Fruit fly (Drosophila melanogaster) whole organism, embryonic: Measurements from ENCODE around the gene SerRS-m.

Experiments used
- ATbp ChIP-seq: fragments of 200-800 bp; sonication (Bioruptor generic); optimal IDR thresholded peaks from 2 replicates; lab custom pipeline; 2017; ENCODE audit warnings: missing biosample characterization, mild to moderate bottlenecking, missing genetic modification characterization, missing genetic modification reagents
- CG10267 ChIP-seq: fragments of 200-800 bp; sonication (Bioruptor generic); optimal IDR thresholded peaks from 2 replicates; lab custom pipeline; 2018; ENCODE audit warnings: missing biosample characterization, mild to moderate bottlenecking, missing genetic modification characterization, moderate library complexity
- CG10431 ChIP-seq: fragments of 200-800 bp; sonication (Bioruptor generic); optimal IDR thresholded peaks from 3 replicates; lab custom pipeline; 2018; ENCODE audit warnings: missing biosample characterization, mild to moderate bottlenecking, missing genetic modification characterization
- CG12219 ChIP-seq: fragments of 200-800 bp; sonication (Bioruptor generic); optimal IDR thresholded peaks from 3 replicates; lab custom pipeline; 2018; ENCODE audit warnings: missing biosample characterization, mild to moderate bottlenecking, missing genetic modification characterization
- CG1529 ChIP-seq: fragments of 200-800 bp; sonication (Bioruptor generic); optimal IDR thresholded peaks from 3 replicates; lab custom pipeline; 2018; ENCODE audit warnings: missing biosample characterization, missing genetic modification characterization
- CG1602 ChIP-seq: fragments of 200-800 bp; sonication (Bioruptor generic); optimal IDR thresholded peaks from 3 replicates; lab custom pipeline; 2016; ENCODE audit warnings: missing biosample characterization, missing genetic modification characterization
- CG16813 ChIP-seq: fragments of 200-800 bp; sonication (Bioruptor generic); IDR thresholded peaks from 3 replicates; pipeline ENCODE4 v1.3.6; 2022; ENCODE audit warnings: missing biosample characterization, missing genetic modification characterization; ENCODE audit not compliant: partially characterized antibody
- CG2889 ChIP-seq: fragments of 200-800 bp; sonication (Bioruptor generic); IDR thresholded peaks from 3 replicates; pipeline ENCODE4 v1.3.6; 2022; ENCODE audit warnings: missing biosample characterization, missing genetic modification characterization
- CG42726 ChIP-seq: fragments of 200-800 bp; sonication (Bioruptor generic); IDR thresholded peaks from 2 replicates; pipeline ENCODE4 v1.3.6; 2022; ENCODE audit warnings: missing biosample characterization, missing genetic modification characterization; ENCODE audit not compliant: partially characterized antibody
- CG5245 ChIP-seq: fragments of 200-800 bp; sonication (Bioruptor generic); optimal IDR thresholded peaks from 3 replicates; lab custom pipeline; 2016; ENCODE audit warnings: missing biosample characterization, missing genetic modification characterization
- CG6175 ChIP-seq: fragments of 200-800 bp; sonication (Bioruptor generic); IDR thresholded peaks from 3 replicates; pipeline ENCODE4 v1.3.6; 2022; ENCODE audit warnings: missing biosample characterization, missing genetic modification characterization
- CG6272 ChIP-seq: fragments of 200-800 bp; sonication (Bioruptor generic); IDR thresholded peaks from 2 replicates; pipeline ENCODE4 v1.3.6; 2022; ENCODE audit warnings: missing biosample characterization, missing genetic modification characterization
- CG6765 ChIP-seq: fragments of 200-800 bp; sonication (Bioruptor generic); optimal IDR thresholded peaks from 3 replicates; lab custom pipeline; 2017; ENCODE audit warnings: missing biosample characterization, mild to moderate bottlenecking, missing genetic modification characterization
- CG7745 ChIP-seq: fragments of 200-800 bp; sonication (Bioruptor generic); optimal IDR thresholded peaks from 2 replicates; lab custom pipeline; 2018; ENCODE audit warnings: missing biosample characterization, mild to moderate bottlenecking, missing genetic modification characterization, moderate library complexity
- CG7928 ChIP-seq: fragments of 200-800 bp; sonication (Bioruptor generic); optimal IDR thresholded peaks from 2 replicates; lab custom pipeline; 2017; ENCODE audit warnings: missing biosample characterization, mild to moderate bottlenecking, missing genetic modification characterization
- CG9797 ChIP-seq: fragments of 200-800 bp; sonication (Bioruptor generic); optimal IDR thresholded peaks from 3 replicates; lab custom pipeline; 2018; ENCODE audit warnings: missing biosample characterization, mild to moderate bottlenecking, missing genetic modification characterization
- CG9817 ChIP-seq: fragments of 200-800 bp; sonication (Bioruptor generic); optimal IDR thresholded peaks from 2 replicates; lab custom pipeline; 2018; ENCODE audit warnings: missing biosample characterization, mild to moderate bottlenecking, missing genetic modification characterization, moderate library complexity
- CTCF ChIP-seq: fragments of 200-800 bp; sonication (Bioruptor generic); optimal IDR thresholded peaks from 2 replicates; lab custom pipeline; 2017; ENCODE audit warnings: missing biosample characterization, mild to moderate bottlenecking, missing genetic modification characterization, moderate library complexity
- Gsc ChIP-seq: fragments of 200-800 bp; sonication (Bioruptor generic); IDR thresholded peaks from 2 replicates; pipeline ENCODE4 v1.3.6; 2022; ENCODE audit warnings: missing biosample characterization, missing genetic modification characterization
- H2.0 ChIP-seq: fragments of 200-800 bp; sonication (Bioruptor generic); IDR thresholded peaks from 2 replicates; pipeline ENCODE4 v1.3.6; 2022; ENCODE audit warnings: missing biosample characterization, missing genetic modification characterization
- Hr3 ChIP-seq: fragments of 200-800 bp; sonication (Bioruptor generic); optimal IDR thresholded peaks from 3 replicates; lab custom pipeline; 2016; ENCODE audit warnings: missing biosample characterization, missing genetic modification characterization
- MBD-R2 ChIP-seq: fragments of 200-800 bp; sonication (Bioruptor generic); IDR thresholded peaks from 2 replicates; pipeline ENCODE4 v1.3.6; 2022; ENCODE audit warnings: missing biosample characterization, missing genetic modification characterization
- Max ChIP-seq: fragments of 200-800 bp; sonication (Bioruptor generic); optimal IDR thresholded peaks from 2 replicates; lab custom pipeline; 2016; ENCODE audit warnings: missing biosample characterization, mild to moderate bottlenecking, missing genetic modification characterization
- Mes4 ChIP-seq: fragments of 200-800 bp; sonication (Bioruptor generic); optimal IDR thresholded peaks from 2 replicates; lab custom pipeline; 2016; ENCODE audit warnings: missing biosample characterization, missing genetic modification characterization
- Neu2 ChIP-seq: fragments of 200-800 bp; sonication (Bioruptor generic); optimal IDR thresholded peaks from 3 replicates; lab custom pipeline; 2016; ENCODE audit warnings: missing biosample characterization, missing genetic modification characterization, borderline replicate concordance
- Opbp ChIP-seq: fragments of 200-800 bp; sonication (Bioruptor generic); IDR thresholded peaks from 3 replicates; pipeline ENCODE4 v1.3.6; 2022; ENCODE audit warnings: missing biosample characterization, missing genetic modification characterization; ENCODE audit not compliant: partially characterized antibody
- Optix ChIP-seq: fragments of 200-800 bp; sonication (Bioruptor generic); IDR thresholded peaks from 3 replicates; pipeline ENCODE4 v1.3.6; 2022; ENCODE audit warnings: missing biosample characterization, missing genetic modification characterization
- Sin3A ChIP-seq: fragments of >200 bp; optimal IDR thresholded peaks from 2 replicates; lab custom pipeline; 2018
- Stat92E ChIP-seq, 3 experiments: fragments of >200 bp in 2 of 3; fragments of 200-800 bp in 1 of 3; sonication (Bioruptor generic) in 1 of 3; optimal IDR thresholded peaks; 2 replicates each; lab custom pipeline; 2017 to 2019; ENCODE audit warnings: missing biosample characterization in 3 of 3, missing genetic modification characterization in 3 of 3, mild to moderate bottlenecking in 1 of 3, moderate library complexity in 1 of 3
- Usf ChIP-seq: fragments of 200-800 bp; sonication (Bioruptor generic); optimal IDR thresholded peaks from 2 replicates; lab custom pipeline; 2017; ENCODE audit warnings: missing genotype, missing biosample characterization, missing genetic modification characterization
- cg ChIP-seq: fragments of 200-800 bp; sonication (Bioruptor generic); optimal IDR thresholded peaks from 3 replicates; lab custom pipeline; 2019; ENCODE audit warnings: missing biosample characterization, mild to moderate bottlenecking, missing genetic modification characterization, moderate library complexity
- chinmo ChIP-seq: fragments of 200-800 bp; sonication (Bioruptor generic); IDR thresholded peaks from 4 replicates; pipeline ENCODE4 v1.3.6; 2022; ENCODE audit warnings: missing biosample characterization, missing genetic modification characterization; ENCODE audit not compliant: partially characterized antibody
- dm ChIP-seq: fragments of 200-800 bp; sonication (Bioruptor generic); optimal IDR thresholded peaks from 3 replicates; lab custom pipeline; 2016; ENCODE audit warnings: missing biosample characterization, missing genetic modification characterization
- gfzf ChIP-seq: fragments of 200-800 bp; sonication (Bioruptor generic); optimal IDR thresholded peaks from 2 replicates; lab custom pipeline; 2016; ENCODE audit warnings: missing biosample characterization, mild to moderate bottlenecking, missing genetic modification characterization, moderate library complexity
- grau ChIP-seq: fragments of 200-800 bp; optimal IDR thresholded peaks from 3 replicates; lab custom pipeline; 2019; ENCODE audit warnings: missing biosample characterization, mild to moderate bottlenecking, missing genetic modification characterization, moderate library complexity
- grn ChIP-seq: fragments of 200-800 bp; sonication (Bioruptor generic); optimal IDR thresholded peaks from 3 replicates; lab custom pipeline; 2017; ENCODE audit warnings: missing biosample characterization, missing genetic modification characterization
- h ChIP-seq: fragments of >200 bp; optimal IDR thresholded peaks from 2 replicates; lab custom pipeline; 2017
- kah ChIP-seq: fragments of 200-800 bp; sonication (Bioruptor generic); optimal IDR thresholded peaks from 2 replicates; lab custom pipeline; 2018; ENCODE audit warnings: missing biosample characterization, mild to moderate bottlenecking, missing genetic modification characterization
- lilli ChIP-seq: fragments of 200-800 bp; sonication (Bioruptor generic); optimal IDR thresholded peaks from 3 replicates; lab custom pipeline; 2016; ENCODE audit warnings: missing biosample characterization, missing genetic modification characterization
- onecut ChIP-seq: fragments of 200-800 bp; sonication (Bioruptor generic); IDR thresholded peaks from 2 replicates; pipeline ENCODE4 v1.3.6; 2022; ENCODE audit warnings: missing biosample characterization, missing genetic modification characterization
- pan ChIP-seq, 4 experiments: fragments of >200 bp in 3 of 4; fragments of 200-800 bp in 1 of 4; sonication (Bioruptor generic) in 1 of 4; optimal IDR thresholded peaks in 3 of 4; IDR thresholded peaks in 1 of 4; 2 replicates each; pipeline versions ENCODE4 v1.3.6 to Lab custom; 2017 to 2022; ENCODE audit warnings: missing biosample characterization in 2 of 4, missing genetic modification characterization in 2 of 4, mixed read lengths in 1 of 4
- pum ChIP-seq: fragments of 200-800 bp; sonication (Bioruptor generic); optimal IDR thresholded peaks from 2 replicates; lab custom pipeline; 2016; ENCODE audit warnings: missing biosample characterization, missing genetic modification characterization
- pzg ChIP-seq: fragments of 200-800 bp; sonication (Bioruptor generic); optimal IDR thresholded peaks from 3 replicates; lab custom pipeline; 2018; ENCODE audit warnings: missing biosample characterization, mild to moderate bottlenecking, missing genetic modification characterization, moderate library complexity
- row ChIP-seq: fragments of 200-800 bp; sonication (Bioruptor generic); IDR thresholded peaks from 3 replicates; pipeline ENCODE4 v1.3.6; 2022; ENCODE audit warnings: missing biosample characterization, missing genetic modification characterization
- slbo ChIP-seq: fragments of 200-800 bp; sonication (Bioruptor generic); IDR thresholded peaks from 2 replicates; pipeline ENCODE4 v1.3.6; 2022; ENCODE audit warnings: missing biosample characterization, missing genetic modification characterization
- slp2 ChIP-seq: fragments of 200-800 bp; sonication (Bioruptor generic); optimal IDR thresholded peaks from 2 replicates; lab custom pipeline; 2016; ENCODE audit warnings: missing biosample characterization, missing genetic modification characterization
- stwl ChIP-seq: fragments of 200-800 bp; sonication (Bioruptor generic); optimal IDR thresholded peaks from 3 replicates; lab custom pipeline; 2018; ENCODE audit warnings: missing biosample characterization, mild to moderate bottlenecking, missing genetic modification characterization, moderate library complexity
- sug ChIP-seq: fragments of 200-800 bp; optimal IDR thresholded peaks from 2 replicates; lab custom pipeline; 2019; ENCODE audit warnings: missing biosample characterization, mild to moderate bottlenecking, missing genetic modification characterization, moderate library complexity
- trem ChIP-seq: fragments of 200-800 bp; optimal IDR thresholded peaks from 3 replicates; lab custom pipeline; 2019; ENCODE audit warnings: missing biosample characterization, mild to moderate bottlenecking, missing genetic modification characterization, moderate library complexity
- tx ChIP-seq: fragments of 200-800 bp; sonication (Bioruptor generic); optimal IDR thresholded peaks from 2 replicates; lab custom pipeline; 2016; ENCODE audit warnings: missing biosample characterization, missing genetic modification characterization
- vfl ChIP-seq: fragments of 200-800 bp; sonication (Bioruptor generic); optimal IDR thresholded peaks from 2 replicates; lab custom pipeline; 2016; ENCODE audit warnings: missing biosample characterization, missing genetic modification characterization
- zfh2 ChIP-seq: fragments of 200-800 bp; sonication (Bioruptor generic); optimal IDR thresholded peaks from 2 replicates; lab custom pipeline; 2016; ENCODE audit warnings: missing biosample characterization, missing genetic modification characterization

Gene SerRS-m

dm6 chr3R:15330472-15330871 is 10.0 kb upstream of the SerRS-m start, which contains the start of gene mRpL9 (continued):
- TF ChIP-seq CG10431 = no peak
- no peak for TF ChIP-seq grn (GFP tag; lab: Kevin White, UChicago)
- no peak for TF ChIP-seq CG1529
- no peak for TF ChIP-seq CG5245 (GFP tag; lab: Kevin White, UChicago)
- no peak for TF ChIP-seq CG2889 (GFP tag; lab: Robert Waterston, UW)
- TF ChIP-seq CG7928 = no peak
- no peak for TF ChIP-seq Hr3 (GFP tag; lab: Kevin White, UChicago)
- TF ChIP-seq H2.0 (GFP tag; lab: Robert Waterston, UW) = no peak
- TF ChIP-seq h (lab: Kevin White, UChicago) = no peak
- TF ChIP-seq lilli (GFP tag; lab: Kevin White, UChicago) = peak; percentile 28
- TF ChIP-seq ATbp (GFP tag; lab: Kevin White, UChicago) = no peak
- TF ChIP-seq sug (tag; lab: Kevin White, UChicago) = peak; percentile 34
- TF ChIP-seq Opbp (GFP tag; lab: Robert Waterston, UW) = peak; percentile 38; the same call in 1 of the 3 replicates
- no peak for TF ChIP-seq Usf (GFP tag; lab: Kevin White, UChicago)
- no peak for TF ChIP-seq Stat92E (GFP tag; optimal IDR thresholded peaks at IDR 0.05; lab: Kevin White, UChicago)
- peak; percentile 43 for TF ChIP-seq Sin3A (lab: Kevin White, UChicago)
- TF ChIP-seq Gsc (GFP tag; lab: Robert Waterston, UW) = no peak
- no peak for TF ChIP-seq CG7745
- no peak for TF ChIP-seq pan (optimal IDR thresholded peaks at IDR 0.05; lab: Kevin White, UChicago)
- peak in 1 of 2 experiments; percentile 16 for TF ChIP-seq pan (GFP tag; optimal IDR thresholded peaks at IDR 0.05 in 1 of 2, IDR thresholded peaks at IDR 0.05 in 1 of 2)
- no peak for TF ChIP-seq CG1602 (GFP tag; lab: Kevin White, UChicago)
- TF ChIP-seq zfh2 (GFP tag; lab: Kevin White, UChicago) = peak; percentile 56
- peak; percentile 72 for TF ChIP-seq row (GFP tag; lab: Robert Waterston, UW)
- peak; percentile 26 for TF ChIP-seq CTCF (GFP tag; lab: Kevin White, UChicago)
- no peak for TF ChIP-seq CG12219 (GFP tag; lab: Kevin White, UChicago)
- TF ChIP-seq stwl (tag; lab: Kevin White, UChicago) = peak; percentile 48
- TF ChIP-seq gfzf = peak; percentile 31

- TF ChIP-seq CG10267 (tag; lab: Kevin White, UChicago) (peak; percentile 60), tx (GFP tag; lab: Kevin White, UChicago) (peak; percentile 59), Neu2 (GFP tag; lab: Kevin White, UChicago) (no peak), grau (tag; lab: Kevin White, UChicago) (peak; percentile 48), kah (GFP tag; lab: Kevin White, UChicago) (peak; percentile 35), onecut (GFP tag; lab: Robert Waterston, UW) (peak; percentile 46), Mes4 (GFP tag; lab: Kevin White, UChicago) (peak; percentile 52), trem (tag; lab: Kevin White, UChicago) (peak; percentile 80), slbo (peak; percentile 76), CG16813 (GFP tag; lab: Robert Waterston, UW) (peak; percentile 74), MBD-R2 (GFP tag; lab: Robert Waterston, UW) (peak; percentile 98), vfl (peak; percentile 61), CG9817 (tag; lab: Kevin White, UChicago) (peak; percentile 20), dm (GFP tag; lab: Kevin White, UChicago) (peak; percentile 97), pzg (GFP tag; lab: Kevin White, UChicago) (peak; percentile 100), slp2 (GFP tag; lab: Kevin White, UChicago) (no peak), cg (GFP tag; lab: Kevin White, UChicago) (peak; percentile 47), CG6272 (GFP tag; lab: Robert Waterston, UW) (peak; percentile 43; the same call in 1 of the 2 replicates), CG6175 (GFP tag; lab: Robert Waterston, UW) (no peak), Optix (GFP tag; lab: Robert Waterston, UW) (peak; percentile 55; the same call in 1 of the 3 replicates), CG42726 (GFP tag; lab: Robert Waterston, UW) (peak; percentile 80), chinmo (GFP tag; lab: Robert Waterston, UW) (0 out of 4 replicates have a peak, but pooled peaks have one; percentile 65), CG9797 (GFP tag; lab: Kevin White, UChicago) (peak; percentile 87), Max (GFP tag; lab: Kevin White, UChicago) (peak; percentile 54), pum (GFP tag; lab: Kevin White, UChicago) (peak; percentile 32), CG6765 (GFP tag; lab: Kevin White, UChicago) (no peak)
Measured at dm6 chr3R:15332994-15333393, 7.5 kb upstream of the SerRS-m start, which contains the start of the genes Fkbp39 and Cyfip. Gene Fkbp39, minus strand, starts transcription at chr3R:15333133. Gene Cyfip, plus strand, starts transcription at chr3R:15333266.
